Worm (Caenorhabditis elegans) whole organism, L4 larva: ENCODE measurements around the gene C08E8.5.

Source experiments
- Y5F2A.4 ChIP-seq: fragments of 200-800 bp; sonication (Bioruptor generic); optimal IDR thresholded peaks from 2 replicates; lab custom pipeline; 2018; ENCODE audit warnings: mild to moderate bottlenecking, missing genetic modification characterization, missing compliant biosample characterization
- unc-62 ChIP-seq, 3 experiments: fragments of 150-350 bp in 1 of 3; sonication (generic microtip); optimal IDR thresholded peaks in 2 of 3; peaks in 1 of 3; 1 replicate in 1 of 3; 2 replicates in 2 of 3; lab custom pipeline; 2014 to 2017; ENCODE audit warnings: missing biosample characterization in 3 of 3, missing genetic modification characterization in 3 of 3, missing genetic modification reagents in 3 of 3, missing genotype in 1 of 3

ce11 chrV:18339807-18340206, 20.0 kb downstream of the C08E8.5 start, which contains the start of gene C08E8.10:
- no peak for TF ChIP-seq unc-62 (GFP tag; optimal IDR thresholded peaks at IDR 0.05 in 1 of 2; lab: Kevin White, UChicago)
- no peak for TF ChIP-seq unc-62 (tag; optimal IDR thresholded peaks at IDR 0.05; lab: Kevin White, UChicago)
- TF ChIP-seq Y5F2A.4 (GFP tag; lab: Kevin White, UChicago) = no peak
